Worm (Caenorhabditis elegans) whole organism, L1 larva: Measurements from ENCODE around the gene F38B7.10.

Experiments
- aha-1 ChIP-seq: fragments of 150-350 bp; optimal IDR thresholded peaks from 2 replicates; lab custom pipeline; 2014; ENCODE audit warnings: missing biosample characterization, missing genetic modification characterization
- blmp-1 ChIP-seq: fragments of 150-350 bp; optimal IDR thresholded peaks from 2 replicates; lab custom pipeline; 2014; ENCODE audit warnings: missing biosample characterization, missing genetic modification characterization
- ceh-63 ChIP-seq: fragments of 200-800 bp; sonication (Bioruptor generic); optimal IDR thresholded peaks from 2 replicates; lab custom pipeline; 2018; ENCODE audit warnings: mild to moderate bottlenecking, missing genetic modification characterization, missing compliant biosample characterization
- ceh-82 ChIP-seq, 3 experiments: fragments of 150-350 bp in 1 of 3; sonication (generic microtip) in 2 of 3; optimal IDR thresholded peaks; 2 replicates each; lab custom pipeline; 2014 to 2017; ENCODE audit warnings: missing biosample characterization in 3 of 3, missing genetic modification characterization in 3 of 3
- dpl-1 ChIP-seq, 3 experiments: fragments of 150-350 bp in 2 of 3; sonication (generic microtip) in 1 of 3; optimal IDR thresholded peaks; 2 replicates each; lab custom pipeline; 2014 to 2017; ENCODE audit warnings: missing biosample characterization in 3 of 3, missing genetic modification characterization in 3 of 3, missing genetic modification reagents in 3 of 3
- dsc-1 ChIP-seq: sonication (generic microtip); optimal IDR thresholded peaks from 2 replicates; lab custom pipeline; 2016; ENCODE audit warnings: mild to moderate bottlenecking, missing genetic modification characterization, missing compliant biosample characterization
- efl-1 ChIP-seq, 4 experiments: fragments of 150-350 bp; optimal IDR thresholded peaks in 3 of 4; peaks in 1 of 4; 1 replicate in 1 of 4; 2 replicates in 3 of 4; lab custom pipeline; 2014; ENCODE audit warnings: missing biosample characterization in 2 of 4, missing genetic modification characterization in 2 of 4, missing genetic modification reagents in 2 of 4
- egl-13 ChIP-seq: sonication (generic microtip); optimal IDR thresholded peaks from 2 replicates; lab custom pipeline; 2016; ENCODE audit warnings: missing genotype, missing genetic modification reagents, missing genetic modification characterization, missing compliant biosample characterization
- elt-3 ChIP-seq, 6 experiments: fragments of 150-350 bp in 1 of 6; sonication (generic microtip); optimal IDR thresholded peaks; 2 replicates each; lab custom pipeline; 2017 to 2018; ENCODE audit warnings: missing biosample characterization in 6 of 6, missing genetic modification characterization in 6 of 6, inconsistent platforms in 1 of 6
- ets-5 ChIP-seq: fragments of 200-800 bp; sonication (Bioruptor generic); IDR thresholded peaks from 2 replicates; pipeline ENCODE4 v1.3.6; 2022; ENCODE audit warnings: missing genetic modification characterization, missing compliant biosample characterization
- fkh-10 ChIP-seq: sonication (generic microtip); optimal IDR thresholded peaks from 2 replicates; lab custom pipeline; 2017; ENCODE audit warnings: missing biosample characterization, missing genetic modification reagents, missing genetic modification characterization
- fkh-4 ChIP-seq: sonication (generic microtip); optimal IDR thresholded peaks from 2 replicates; lab custom pipeline; 2016; ENCODE audit warnings: missing compliant biosample characterization, missing genetic modification characterization, borderline replicate concordance
- grh-1 ChIP-seq: fragments of 200-800 bp; sonication (Bioruptor generic); IDR thresholded peaks from 2 replicates; pipeline ENCODE4 v1.3.6; 2022; ENCODE audit warnings: missing genetic modification reagents, missing genetic modification characterization, missing compliant biosample characterization
- hlh-4 ChIP-seq: sonication (generic microtip); optimal IDR thresholded peaks from 2 replicates; lab custom pipeline; 2016; ENCODE audit warnings: mild to moderate bottlenecking, missing genetic modification characterization, missing compliant biosample characterization
- hpl-2 ChIP-seq: fragments of 150-350 bp; optimal IDR thresholded peaks from 2 replicates; lab custom pipeline; 2014; ENCODE audit warnings: missing biosample characterization, missing genetic modification reagents, missing genetic modification characterization
- jun-1 ChIP-seq: fragments of 150-350 bp; optimal IDR thresholded peaks from 2 replicates; lab custom pipeline; 2014; ENCODE audit warnings: missing biosample characterization, missing genetic modification reagents, missing genetic modification characterization
- lin-13 ChIP-seq: fragments of 150-350 bp; optimal IDR thresholded peaks from 2 replicates; lab custom pipeline; 2014; ENCODE audit warnings: missing biosample characterization, missing genetic modification reagents, missing genetic modification characterization
- lin-14 ChIP-seq: fragments of 200-800 bp; sonication (Bioruptor generic); optimal IDR thresholded peaks from 2 replicates; lab custom pipeline; 2018; ENCODE audit warnings: mild to moderate bottlenecking, missing genetic modification characterization, moderate library complexity, missing compliant biosample characterization
- lin-15B ChIP-seq: fragments of 150-350 bp; sonication (generic microtip); optimal IDR thresholded peaks from 3 replicates; lab custom pipeline; 2014; ENCODE audit warnings: missing biosample characterization, missing genetic modification characterization
- lin-35 ChIP-seq, 2 experiments: fragments of 150-350 bp; optimal IDR thresholded peaks; 2 replicates each; lab custom pipeline; 2014; ENCODE audit warnings: missing biosample characterization in 2 of 2, missing genetic modification characterization in 2 of 2, missing genetic modification reagents in 2 of 2
- lin-39 ChIP-seq: fragments of 150-350 bp; optimal IDR thresholded peaks from 2 replicates; lab custom pipeline; 2014; ENCODE audit warnings: missing biosample characterization, missing genetic modification reagents, missing genetic modification characterization
- lsy-2 ChIP-seq, 2 experiments: fragments of 150-350 bp; optimal IDR thresholded peaks; 2 replicates each; lab custom pipeline; 2014; ENCODE audit warnings: missing biosample characterization in 2 of 2, missing genetic modification characterization in 2 of 2
- mab-9 ChIP-seq: fragments of 200-800 bp; sonication (Bioruptor generic); IDR thresholded peaks from 2 replicates; pipeline ENCODE4 v1.3.6; 2022; ENCODE audit warnings: missing genetic modification reagents, missing genetic modification characterization, missing compliant biosample characterization
- mep-1 ChIP-seq: fragments of 150-350 bp; optimal IDR thresholded peaks from 2 replicates; lab custom pipeline; 2014; ENCODE audit warnings: missing biosample characterization, missing genetic modification characterization
- nhr-19 ChIP-seq: fragments of 200-800 bp; sonication (Bioruptor generic); conservative IDR thresholded peaks from 2 replicates; pipeline ENCODE4 v1.3.6; 2022; ENCODE audit warnings: missing genetic modification characterization, missing compliant biosample characterization
- nhr-20 ChIP-seq: sonication (generic microtip); optimal IDR thresholded peaks from 2 replicates; lab custom pipeline; 2016; ENCODE audit warnings: mild to moderate bottlenecking, missing genetic modification characterization, missing compliant biosample characterization
- nhr-47 ChIP-seq: sonication (generic microtip); optimal IDR thresholded peaks from 2 replicates; lab custom pipeline; 2016; ENCODE audit warnings: mild to moderate bottlenecking, missing genetic modification characterization, moderate library complexity, missing compliant biosample characterization
- nhr-71 ChIP-seq: sonication (generic microtip); optimal IDR thresholded peaks from 2 replicates; lab custom pipeline; 2016; ENCODE audit warnings: mild to moderate bottlenecking, missing genetic modification characterization, moderate library complexity, missing compliant biosample characterization
- nhr-77 ChIP-seq: fragments of 150-350 bp; optimal IDR thresholded peaks from 2 replicates; lab custom pipeline; 2014; ENCODE audit warnings: missing biosample characterization, missing genetic modification characterization
- nhr-85 ChIP-seq: sonication (generic microtip); peaks from one replicate; lab custom pipeline; 2016; ENCODE audit warnings: missing genetic modification characterization, inconsistent platforms, missing compliant biosample characterization
- pag-3 ChIP-seq: sonication (generic microtip); optimal IDR thresholded peaks from 2 replicates; lab custom pipeline; 2017; ENCODE audit warnings: missing genetic modification characterization, mild to moderate bottlenecking, missing compliant biosample characterization, antibody characterized with exemption, borderline replicate concordance; ENCODE audit not compliant: insufficient read depth
- rnt-1 ChIP-seq: sonication (generic microtip); optimal IDR thresholded peaks from 2 replicates; lab custom pipeline; 2016; ENCODE audit warnings: mild to moderate bottlenecking, missing genetic modification characterization, moderate library complexity, missing compliant biosample characterization
- skn-1 ChIP-seq: fragments of 150-350 bp; optimal IDR thresholded peaks from 2 replicates; lab custom pipeline; 2014; ENCODE audit warnings: missing biosample characterization, missing genetic modification characterization
- snpc-4 ChIP-seq: fragments of 150-350 bp; optimal IDR thresholded peaks from 2 replicates; lab custom pipeline; 2014; ENCODE audit warnings: missing biosample characterization, missing genetic modification characterization
- snu-23 ChIP-seq: sonication (generic microtip); optimal IDR thresholded peaks from 2 replicates; lab custom pipeline; 2016; ENCODE audit warnings: missing genetic modification characterization, missing compliant biosample characterization
- sox-4 ChIP-seq: sonication (generic microtip); optimal IDR thresholded peaks from 2 replicates; lab custom pipeline; 2016; ENCODE audit warnings: missing genetic modification characterization, missing compliant biosample characterization
- tbx-2 ChIP-seq: sonication (generic microtip); optimal IDR thresholded peaks from 2 replicates; lab custom pipeline; 2016; ENCODE audit warnings: missing genetic modification characterization, missing compliant biosample characterization
- unc-130 ChIP-seq: fragments of 150-350 bp; optimal IDR thresholded peaks from 2 replicates; lab custom pipeline; 2017; ENCODE audit warnings: missing biosample characterization, missing genetic modification characterization, inconsistent platforms
- unc-30 ChIP-seq: sonication (generic microtip); optimal IDR thresholded peaks from 2 replicates; lab custom pipeline; 2017; ENCODE audit warnings: missing biosample characterization, missing genetic modification characterization
- zag-1 ChIP-seq: fragments of 150-350 bp; optimal IDR thresholded peaks from 2 replicates; lab custom pipeline; 2014; ENCODE audit warnings: missing biosample characterization, missing genetic modification characterization

Gene F38B7.10

ce11 chrV:11504853-11505397 lies 40.4 kb upstream of the F38B7.10 start, which contains the start of the genes C55A6.1 and C55A6.10 (continued):
- TF ChIP-seq grh-1 (GFP tag; lab: Robert Waterston, UW) (peak; percentile 64), lin-35 (GFP tag; optimal IDR thresholded peaks at IDR 0.05; lab: Kevin White, UChicago) (peak; percentile 55 to 62), nhr-77 (tag; lab: Kevin White, UChicago) (peak; percentile 37), lsy-2 (tag; optimal IDR thresholded peaks at IDR 0.05; lab: Kevin White, UChicago) (peak; percentile 56 to 73), unc-130 (tag; lab: Kevin White, UChicago) (peak; percentile 18), dsc-1 (peak; percentile 30), efl-1 (optimal IDR thresholded peaks at IDR 0.05; lab: Kevin White, UChicago) (peak; percentile 60 to 69), efl-1 (GFP tag; optimal IDR thresholded peaks at IDR 0.05 in 1 of 2; lab: Kevin White, UChicago) (peak; percentile 61 to 94), sox-4 (tag; lab: Kevin White, UChicago) (peak; percentile 17), tbx-2 (tag; lab: Kevin White, UChicago) (peak; percentile 71), nhr-47 (peak; percentile 85)

DNA sequence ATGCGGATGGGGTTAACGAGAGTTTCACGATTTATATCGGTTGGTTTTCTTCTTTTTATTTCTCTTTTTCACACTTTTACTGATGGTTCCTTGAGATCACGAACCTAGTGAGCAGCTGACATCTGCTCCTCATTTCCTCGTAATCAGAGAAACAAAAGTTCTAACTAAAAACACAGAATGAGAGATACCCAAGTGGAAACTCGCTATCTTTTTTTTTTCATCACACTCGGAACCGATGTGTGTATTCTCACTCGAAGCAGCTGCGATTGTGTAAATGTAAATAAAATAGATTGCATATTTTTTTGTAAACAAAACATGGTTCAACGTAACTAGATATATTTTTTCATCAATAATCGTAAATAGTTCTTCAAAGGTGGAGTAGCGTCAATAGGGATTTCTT lies 39.0 kb upstream of the F38B7.10 start:
- TF ChIP-seq lin-14 (GFP tag; lab: Kevin White, UChicago) (peak; percentile 88), snu-23 (peak; percentile 40), zag-1 (tag; lab: Kevin White, UChicago) (no peak), dsc-1 (peak; percentile 98), mep-1 (peak; percentile 43), nhr-19 (GFP tag; lab: Robert Waterston, UW) (peak; percentile 48), fkh-4 (tag; lab: Kevin White, UChicago) (peak; percentile 85), nhr-20 (peak; percentile 33), lin-13 (GFP tag; lab: Kevin White, UChicago) (no peak), rnt-1 (tag; lab: Kevin White, UChicago) (peak; percentile 61), pag-3 (tag; lab: Kevin White, UChicago) (no peak), ceh-63 (GFP tag; lab: Kevin White, UChicago) (no peak), unc-130 (tag; lab: Kevin White, UChicago) (peak; percentile 27), nhr-71 (tag; lab: Kevin White, UChicago) (peak; percentile 72), lsy-2 (tag; optimal IDR thresholded peaks at IDR 0.05; lab: Kevin White, UChicago) (peak; percentile 30 to 56), efl-1 (optimal IDR thresholded peaks at IDR 0.05; lab: Kevin White, UChicago) (peak in 1 of 2 experiments; percentile 18), efl-1 (GFP tag; optimal IDR thresholded peaks at IDR 0.05 in 1 of 2; lab: Kevin White, UChicago) (no peak)

DNA sequence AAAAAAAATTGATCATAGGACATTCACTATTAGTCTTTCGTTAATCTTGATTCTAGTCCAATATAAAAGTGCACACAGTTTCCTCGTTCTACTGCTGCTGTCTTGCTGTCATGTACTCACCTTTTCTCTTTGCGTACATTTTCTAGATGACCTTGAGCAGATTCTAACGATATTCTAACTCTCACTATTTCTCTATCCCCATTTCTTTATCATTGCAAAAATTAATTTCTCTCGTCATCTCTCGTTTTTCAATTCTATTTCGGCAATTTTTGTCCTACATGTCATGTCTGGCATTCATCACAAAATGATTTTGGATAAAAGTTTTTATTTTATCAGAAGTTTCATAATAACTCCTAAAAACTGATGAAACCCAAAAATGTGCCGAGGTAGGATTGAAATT lies 36.6 kb upstream of the F38B7.10 start, which contains the start of gene ttll-5:
ttll-5 (plus strand) TSS at position 288 of the 400 bp plus-strand sequence.
- peak in 3 of 6 experiments; percentile 6 to 62 (median 62) for TF ChIP-seq elt-3 (tag; optimal IDR thresholded peaks at IDR 0.05; lab: Kevin White, UChicago)
- no peak for TF ChIP-seq mab-9 (GFP tag; lab: Robert Waterston, UW)
- no peak for TF ChIP-seq fkh-10 (GFP tag; lab: Kevin White, UChicago)
- TF ChIP-seq efl-1 (optimal IDR thresholded peaks at IDR 0.05; lab: Kevin White, UChicago) = no peak
- TF ChIP-seq efl-1 (GFP tag; optimal IDR thresholded peaks at IDR 0.05 in 1 of 2; lab: Kevin White, UChicago) = peak in 1 of 2 experiments; percentile 70
- peak; percentile 55 for TF ChIP-seq lin-14 (GFP tag; lab: Kevin White, UChicago)
- TF ChIP-seq nhr-85 (tag; lab: Kevin White, UChicago) = peak; percentile 77
- TF ChIP-seq blmp-1 (tag; lab: Kevin White, UChicago) = peak; percentile 62
- no peak for TF ChIP-seq tbx-2 (tag; lab: Kevin White, UChicago)
- TF ChIP-seq snu-23 = peak; percentile 5
- peak; percentile 57 for TF ChIP-seq pag-3 (tag; lab: Kevin White, UChicago)
- TF ChIP-seq ceh-63 (GFP tag; lab: Kevin White, UChicago) = no peak
- peak; percentile 7 for TF ChIP-seq nhr-20
- TF ChIP-seq dpl-1 (GFP tag; optimal IDR thresholded peaks at IDR 0.05; lab: Kevin White, UChicago) = no peak
- peak; percentile 21 for TF ChIP-seq skn-1 (tag; lab: Kevin White, UChicago)

- TF ChIP-seq egl-13 (tag; lab: Kevin White, UChicago) = no peak
- no peak for TF ChIP-seq hlh-4
- TF ChIP-seq lin-15B (tag; lab: Kevin White, UChicago) = no peak
- TF ChIP-seq nhr-85 (tag; lab: Kevin White, UChicago) = no peak
- no peak for TF ChIP-seq jun-1
- no peak for TF ChIP-seq nhr-71 (tag; lab: Kevin White, UChicago)
- TF ChIP-seq ceh-82 (tag; optimal IDR thresholded peaks at IDR 0.05; lab: Kevin White, UChicago) = no peak
- no peak for TF ChIP-seq lin-39
- TF ChIP-seq fkh-4 (tag; lab: Kevin White, UChicago) = no peak
- no peak for TF ChIP-seq snpc-4
- no peak for TF ChIP-seq dpl-1 (GFP tag; optimal IDR thresholded peaks at IDR 0.05; lab: Kevin White, UChicago)
- no peak for TF ChIP-seq aha-1 (tag; lab: Kevin White, UChicago)
- no peak for TF ChIP-seq hpl-2 (GFP tag; lab: Kevin White, UChicago)
- TF ChIP-seq unc-30 (tag; lab: Kevin White, UChicago) = no peak
- no peak for TF ChIP-seq mep-1
- TF ChIP-seq ets-5 (GFP tag; lab: Robert Waterston, UW) = no peak
Measured at ce11 chrV:11513432-11513831, 31.9 kb upstream of the F38B7.10 start, which contains the start of gene C55A6.3. TSS of gene C55A6.3 (minus strand) at chrV:11513532.
